Worm (Caenorhabditis elegans) whole organism, L4 larva: ENCODE measurements around the gene ZK177.9.

Source experiments
- T26A8.4 ChIP-seq: fragments of 200-800 bp; sonication (Bioruptor generic); IDR thresholded peaks from 2 replicates; pipeline ENCODE4 v1.3.6; 2022; ENCODE audit warnings: missing genetic modification characterization, missing compliant biosample characterization
- ama-1 ChIP-seq: fragments of 150-350 bp; optimal IDR thresholded peaks from 2 replicates; lab custom pipeline; 2014; ENCODE audit warnings: inconsistent platforms, mixed read lengths
- ces-1 ChIP-seq: fragments of 150-350 bp; sonication (generic microtip); optimal IDR thresholded peaks from 4 replicates; lab custom pipeline; 2014; ENCODE audit warnings: missing biosample characterization, missing genetic modification reagents, missing genetic modification characterization
- dpl-1 ChIP-seq: fragments of 150-350 bp; optimal IDR thresholded peaks from 2 replicates; lab custom pipeline; 2014; ENCODE audit warnings: missing biosample characterization, missing genetic modification reagents, missing genetic modification characterization
- egl-27 ChIP-seq: sonication (generic microtip); optimal IDR thresholded peaks from 3 replicates; lab custom pipeline; 2017; ENCODE audit warnings: missing biosample characterization, missing genetic modification reagents, missing genetic modification characterization
- lin-13 ChIP-seq: fragments of 150-350 bp; optimal IDR thresholded peaks from 2 replicates; lab custom pipeline; 2014; ENCODE audit warnings: missing biosample characterization, missing genetic modification reagents, missing genetic modification characterization
- lsy-2 ChIP-seq, 2 experiments: fragments of 150-350 bp in 1 of 2; sonication (generic microtip) in 1 of 2; optimal IDR thresholded peaks; 2 replicates each; lab custom pipeline; 2014 to 2017; ENCODE audit warnings: missing biosample characterization in 2 of 2, missing genetic modification characterization in 2 of 2
- mdt-29 ChIP-seq: fragments of 200-800 bp; sonication (Bioruptor generic); IDR thresholded peaks from 2 replicates; pipeline ENCODE4 v1.3.6; 2022; ENCODE audit warnings: missing genetic modification reagents, missing genetic modification characterization, missing compliant biosample characterization
- nhr-77 ChIP-seq: fragments of 150-350 bp; optimal IDR thresholded peaks from 2 replicates; lab custom pipeline; 2014; ENCODE audit warnings: missing biosample characterization, missing genetic modification characterization
- pqm-1 ChIP-seq: sonication (generic microtip); optimal IDR thresholded peaks from 2 replicates; lab custom pipeline; 2017; ENCODE audit warnings: missing biosample characterization, missing genetic modification characterization
- tra-1 ChIP-seq: fragments of 200-800 bp; sonication (Bioruptor generic); IDR thresholded peaks from 2 replicates; pipeline ENCODE4 v1.3.6; 2022; ENCODE audit warnings: missing genetic modification reagents, missing genetic modification characterization, missing compliant biosample characterization
- unc-62 ChIP-seq, 3 experiments: fragments of 150-350 bp in 1 of 3; sonication (generic microtip); optimal IDR thresholded peaks in 2 of 3; peaks in 1 of 3; 1 replicate in 1 of 3; 2 replicates in 2 of 3; lab custom pipeline; 2014 to 2017; ENCODE audit warnings: missing biosample characterization in 3 of 3, missing genetic modification characterization in 3 of 3, missing genetic modification reagents in 3 of 3, missing genotype in 1 of 3
- zag-1 ChIP-seq: fragments of 150-350 bp; optimal IDR thresholded peaks from 2 replicates; lab custom pipeline; 2014; ENCODE audit warnings: missing biosample characterization, missing genetic modification characterization

ce11 chrII:5514846-5515245 lies 2.7 kb downstream of the ZK177.9 start, which contains the start of gene sahd-1:
- TF ChIP-seq lsy-2 (tag; optimal IDR thresholded peaks at IDR 0.05; lab: Kevin White, UChicago) (no peak), zag-1 (tag; lab: Kevin White, UChicago) (no peak), ama-1 (lab: Kevin White, UChicago) (no peak), unc-62 (GFP tag; optimal IDR thresholded peaks at IDR 0.05 in 1 of 2; lab: Kevin White, UChicago) (no peak), unc-62 (tag; optimal IDR thresholded peaks at IDR 0.05; lab: Kevin White, UChicago) (no peak), pqm-1 (tag; lab: Kevin White, UChicago) (peak; percentile 40), ces-1 (GFP tag; lab: Kevin White, UChicago) (no peak), T26A8.4 (no peak), mdt-29 (GFP tag; lab: Robert Waterston, UW) (no peak), lin-13 (no peak), tra-1 (GFP tag; lab: Robert Waterston, UW) (no peak), nhr-77 (no peak), dpl-1 (GFP tag; lab: Kevin White, UChicago) (no peak), egl-27 (tag; lab: Kevin White, UChicago) (no peak)
